Fruit fly (Drosophila melanogaster): ENCODE measurements around the gene in.

The in gene

dm6 chr3L:20393357-20393756 lies 26.4 kb downstream of the in start, which contains the start of gene CG33969:
Gene CG33969 (minus strand): TSS chr3L:20393553.
- TF ChIP-seq topi (GFP tag; optimal IDR thresholded peaks at IDR 0.05) (peak; percentile 1), cyc (GFP tag; optimal IDR thresholded peaks at IDR 0.05) (no peak), CG15336 (GFP tag; IDR thresholded peaks at IDR 0.05) (no peak), Eip78C (GFP tag) (peak; percentile 77), esn (GFP tag; optimal IDR thresholded peaks at IDR 0.05) (peak; percentile 24), Sox14 (GFP tag; optimal IDR thresholded peaks at IDR 0.05) (peak; percentile 32), vri (GFP tag; optimal IDR thresholded peaks at IDR 0.05) (peak; percentile 73), fkh (GFP tag; optimal IDR thresholded peaks at IDR 0.05) (peak; percentile 73)

dm6 chr3L:20395257-20395909 lies 28.4 kb downstream of the in start:
- no peak for TF ChIP-seq CG11294 (GFP tag; IDR thresholded peaks at IDR 0.05)
- TF ChIP-seq cyc (GFP tag; optimal IDR thresholded peaks at IDR 0.05) = peak; percentile 3
- no peak for TF ChIP-seq CG6163 (GFP tag; IDR thresholded peaks at IDR 0.05)
- peak; percentile 38 for TF ChIP-seq esn (GFP tag; optimal IDR thresholded peaks at IDR 0.05)
- peak; percentile 91 for TF ChIP-seq vri (GFP tag; optimal IDR thresholded peaks at IDR 0.05)
- peak; percentile 11 for TF ChIP-seq Sox14 (GFP tag; optimal IDR thresholded peaks at IDR 0.05)
- no peak for TF ChIP-seq achi (GFP tag; optimal IDR thresholded peaks at IDR 0.05)
- TF ChIP-seq Eip93F (GFP tag; optimal IDR thresholded peaks at IDR 0.05) = peak; percentile 5
- peak; percentile 14 for TF ChIP-seq lz (GFP tag; optimal IDR thresholded peaks at IDR 0.05)
- TF ChIP-seq topi (GFP tag; optimal IDR thresholded peaks at IDR 0.05) = peak; percentile 26
- no peak for TF ChIP-seq CG6808 (GFP tag; optimal IDR thresholded peaks at IDR 0.05)
- TF ChIP-seq Met (GFP tag; optimal IDR thresholded peaks at IDR 0.05) = peak; percentile 39
- peak; percentile 66 for TF ChIP-seq Eip78C (GFP tag)
- peak; percentile 73 for TF ChIP-seq svp (GFP tag)
- no peak for TF ChIP-seq Hr39 (GFP tag; optimal IDR thresholded peaks at IDR 0.05)

dm6 chr3L:20396047-20396446 lies 29.0 kb downstream of the in start:
- no peak for TF ChIP-seq CG11762 (GFP tag; optimal IDR thresholded peaks at IDR 0.05; ENCODE audit: insufficient read depth)
- TF ChIP-seq CG31627 (GFP tag; optimal IDR thresholded peaks at IDR 0.05) = no peak
- no peak for TF ChIP-seq topi (GFP tag; optimal IDR thresholded peaks at IDR 0.05)
- peak; percentile 39 for TF ChIP-seq fkh (GFP tag; optimal IDR thresholded peaks at IDR 0.05)

dm6 chr3L:20397770-20398169 lies 30.8 kb downstream of the in start:
- TF ChIP-seq achi (GFP tag; optimal IDR thresholded peaks at IDR 0.05) (no peak), acj6 (GFP tag; optimal IDR thresholded peaks at IDR 0.05) (no peak), Eip75B (GFP tag; optimal IDR thresholded peaks at IDR 0.05) (no peak)

DNA sequence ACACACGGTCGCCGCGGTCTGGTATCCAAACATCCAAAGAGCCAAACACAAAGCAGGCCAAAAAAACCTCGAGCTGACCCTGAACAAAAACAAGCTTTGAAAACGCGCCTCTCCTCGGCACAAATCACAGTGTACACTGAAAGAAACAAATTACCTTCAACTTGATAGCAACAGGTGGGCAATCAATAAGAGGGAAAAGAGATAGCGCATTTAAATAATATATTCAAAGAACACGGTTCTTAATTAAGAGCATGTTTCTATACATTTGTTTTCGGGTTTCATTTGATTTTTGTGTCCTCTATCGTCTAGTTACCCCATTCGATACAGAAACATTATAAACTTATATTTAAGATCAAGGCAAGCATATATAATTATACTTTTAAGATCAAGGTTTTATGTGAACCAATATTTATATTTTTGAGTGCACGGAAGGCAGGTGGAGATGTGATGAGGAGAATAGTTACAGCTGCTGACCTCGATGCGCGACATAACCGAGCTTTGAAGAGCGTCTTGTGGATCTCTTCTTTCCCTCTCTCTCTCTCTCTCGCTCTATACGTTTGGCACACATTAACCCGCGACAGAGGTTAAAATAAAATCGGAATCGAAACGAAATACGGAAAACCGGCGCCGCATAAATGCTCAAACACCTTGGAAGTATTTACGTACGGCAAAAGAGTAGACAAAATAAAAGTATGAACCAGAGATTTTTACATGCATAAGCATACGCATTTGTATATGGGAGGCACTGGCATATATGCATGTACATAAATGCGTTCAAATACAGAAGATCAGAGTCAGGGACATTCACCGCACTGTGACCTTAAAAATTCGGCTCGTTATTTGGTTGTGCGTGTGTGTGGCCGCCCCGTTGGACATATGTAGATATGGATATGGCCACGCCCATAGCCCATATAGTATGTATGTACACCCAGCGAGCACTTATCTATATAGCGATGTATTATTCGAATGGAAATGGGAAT lies 31.5 kb downstream of the in start:
- TF ChIP-seq vri (GFP tag; optimal IDR thresholded peaks at IDR 0.05) (peak; percentile 39), CG9139 (GFP tag; optimal IDR thresholded peaks at IDR 0.05) (peak; percentile 12), Gug (GFP tag; IDR thresholded peaks at IDR 0.05) (peak; percentile 52; the same call in 1 of the 2 replicates), pdm3 (GFP tag; optimal IDR thresholded peaks at IDR 0.05) (peak; percentile 85), Sox15 (GFP tag; optimal IDR thresholded peaks at IDR 0.05) (peak; percentile 70), acj6 (GFP tag; optimal IDR thresholded peaks at IDR 0.05) (peak; percentile 81), CG8632 (GFP tag; optimal IDR thresholded peaks at IDR 0.05) (peak; percentile 79), Ets96B (tag; optimal IDR thresholded peaks at IDR 0.05) (peak; percentile 79), fkh (GFP tag; optimal IDR thresholded peaks at IDR 0.05) (peak; percentile 62), CG4318 (GFP tag; optimal IDR thresholded peaks at IDR 0.05) (peak; percentile 88), CG3032 (tag; optimal IDR thresholded peaks at IDR 0.05) (peak; percentile 72), Hr38 (GFP tag; optimal IDR thresholded peaks at IDR 0.05) (no peak), dsx (GFP tag; optimal IDR thresholded peaks at IDR 0.05; ENCODE audit: poor library complexity, severe bottlenecking) (peak; percentile 67), lz (GFP tag; optimal IDR thresholded peaks at IDR 0.05) (peak; percentile 78), OdsH (GFP tag; optimal IDR thresholded peaks at IDR 0.05) (peak; percentile 79), CG31627 (GFP tag; optimal IDR thresholded peaks at IDR 0.05) (peak; percentile 61), fd85E (GFP tag; optimal IDR thresholded peaks at IDR 0.05) (peak; percentile 2), Eip93F (GFP tag; optimal IDR thresholded peaks at IDR 0.05) (peak; percentile 11), Hr39 (GFP tag; optimal IDR thresholded peaks at IDR 0.05) (peak; percentile 65), CG11762 (GFP tag; optimal IDR thresholded peaks at IDR 0.05; ENCODE audit: insufficient read depth) (peak; percentile 77), Sox102F (GFP tag; optimal IDR thresholded peaks at IDR 0.05) (peak; percentile 78), Ets21C (GFP tag; optimal IDR thresholded peaks at IDR 0.05) (peak; percentile 50), Sox14 (GFP tag; optimal IDR thresholded peaks at IDR 0.05) (peak; percentile 77), Lpt (GFP tag; optimal IDR thresholded peaks at IDR 0.05) (peak; percentile 84), dac (GFP tag; optimal IDR thresholded peaks at IDR 0.05) (peak; percentile 82), CG34406 (GFP tag; optimal IDR thresholded peaks at IDR 0.05) (peak; percentile 80)

All from whole organism, prepupa.